Worm (Caenorhabditis elegans): ENCODE measurements around the gene K06A9.2.

K06A9.2 gene

DNA sequence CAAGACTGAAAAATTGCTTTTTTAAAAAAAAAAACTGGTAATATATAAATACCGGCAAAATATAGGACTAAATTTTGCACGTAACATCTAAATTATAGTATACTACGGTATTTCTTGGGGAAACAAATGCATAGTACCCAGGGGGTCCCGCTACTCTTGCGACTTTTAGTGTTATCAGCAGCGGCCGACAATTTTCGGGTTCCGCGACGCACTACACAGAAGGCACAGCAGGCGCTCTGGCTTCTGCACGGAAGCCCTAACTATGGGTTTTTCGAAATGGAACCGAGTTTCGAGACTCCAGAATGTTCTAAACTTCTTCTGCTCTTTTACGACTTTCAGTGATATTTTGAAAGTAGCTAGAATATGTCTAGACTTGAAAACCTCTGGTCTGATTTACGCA, 19.6 kb upstream of the K06A9.2 start:
- TF ChIP-seq snpc-4 (GFP tag; optimal IDR thresholded peaks at IDR 0.05): no peak
- peak in 3 of 4 experiments; percentile 16 to 83 (median 73) for TF ChIP-seq snpc-4 (tag; optimal IDR thresholded peaks at IDR 0.05)
- TF ChIP-seq akir-1 (GFP tag; optimal IDR thresholded peaks at IDR 0.05): no peak
- TF ChIP-seq hmg-1.2 (GFP tag; IDR thresholded peaks at IDR 0.05): peak; percentile 22; the same call in 1 of the 2 replicates
- TF ChIP-seq C06A6.2 (GFP tag; conservative IDR thresholded peaks at IDR 0.05): no peak
- TF ChIP-seq egl-44 (GFP tag; IDR thresholded peaks at IDR 0.05): no peak
- TF ChIP-seq ceh-40 (GFP tag; IDR thresholded peaks at IDR 0.05): no peak
- no peak for TF ChIP-seq F52B5.7 (tag; optimal IDR thresholded peaks at IDR 0.05)
- no peak for TF ChIP-seq mes-4 (tag; optimal IDR thresholded peaks at IDR 0.05)
- TF ChIP-seq lin-26 (GFP tag; IDR thresholded peaks at IDR 0.05): no peak

DNA sequence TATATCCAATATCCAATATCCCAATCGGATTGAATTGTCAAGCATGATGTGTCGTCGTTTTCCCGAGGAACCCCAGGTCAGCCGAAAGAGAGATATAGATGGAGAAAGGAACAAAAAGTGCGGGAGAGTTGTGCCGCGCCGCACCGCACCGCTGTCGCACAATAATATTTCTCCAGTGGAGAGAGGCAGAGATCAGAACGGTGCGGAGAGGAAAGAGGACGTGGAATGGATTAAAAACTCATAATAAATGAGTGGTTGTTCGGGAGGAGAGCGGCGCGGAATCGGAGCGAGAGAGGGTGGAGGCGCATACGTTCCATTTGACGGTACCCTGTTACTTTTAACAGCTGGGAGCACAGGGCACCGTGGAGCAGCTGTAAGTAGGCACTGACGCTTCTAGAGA, 18.6 kb upstream of the K06A9.2 start:
- TF ChIP-seq sea-2 (GFP tag; IDR thresholded peaks at IDR 0.05) (no peak), zfh-2 (GFP tag; conservative IDR thresholded peaks at IDR 0.05) (peak; percentile 53; the same call in 1 of the 2 replicates)

DNA sequence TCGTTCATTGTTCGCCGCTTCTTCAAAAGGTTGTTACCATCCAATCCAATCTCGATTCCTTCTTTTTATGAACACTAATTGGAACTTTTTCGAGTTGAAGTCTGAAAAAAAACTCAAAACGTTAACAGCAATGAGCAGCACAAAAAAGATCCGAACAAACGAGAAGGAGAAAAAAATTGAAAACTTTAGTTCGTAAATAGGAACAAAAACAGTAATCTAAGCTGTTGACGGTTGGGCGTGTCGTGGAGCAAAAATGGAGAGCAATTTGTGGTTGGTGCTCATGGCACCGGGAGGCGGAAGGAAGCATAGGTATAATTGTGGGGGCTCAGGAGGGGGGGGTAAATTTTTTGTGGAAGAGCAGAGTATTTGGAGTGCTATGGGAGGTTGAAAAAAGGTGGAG, 14.8 kb upstream of the K06A9.2 start, which contains the start of gene toca-1:
Gene toca-1 (minus strand): TSS at position 101 of the 400 bp plus-strand sequence.
- TF ChIP-seq nfya-2 (GFP tag; IDR thresholded peaks at IDR 0.05): no peak
- TF ChIP-seq attf-5 (GFP tag; optimal IDR thresholded peaks at IDR 0.05): no peak
- no peak for TF ChIP-seq nhr-120 (GFP tag; IDR thresholded peaks at IDR 0.05)
- no peak for TF ChIP-seq dox-1 (GFP tag; IDR thresholded peaks at IDR 0.05)
- no peak for TF ChIP-seq F49E8.2 (tag; optimal IDR thresholded peaks at IDR 0.05; ENCODE audit: insufficient read depth)
- no peak for TF ChIP-seq mel-28 (tag; optimal IDR thresholded peaks at IDR 0.05; ENCODE audit: borderline replicate concordance)

DNA sequence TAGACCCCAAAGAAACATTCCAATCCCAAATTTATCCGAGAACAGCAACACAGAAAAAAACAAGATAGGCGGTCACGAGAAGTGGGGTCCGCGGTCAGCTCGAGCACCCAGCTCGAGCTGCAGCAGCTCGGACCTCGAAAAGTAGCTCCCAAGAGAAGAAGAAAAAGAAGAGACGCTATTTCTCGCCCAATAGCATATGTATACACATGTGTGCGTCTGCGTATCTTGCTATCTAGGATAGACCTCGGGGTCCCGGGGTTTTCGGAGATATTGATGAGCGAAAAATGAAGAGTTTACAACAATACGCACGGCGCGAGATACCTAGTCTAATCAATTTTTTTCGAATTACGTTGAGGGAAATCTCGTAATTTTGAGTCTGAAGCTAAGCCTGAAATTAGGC, 14.1 kb upstream of the K06A9.2 start:
- TF ChIP-seq cebp-1 (GFP tag; IDR thresholded peaks at IDR 0.05) (no peak), cebp-1 (tag; optimal IDR thresholded peaks at IDR 0.05) (peak; percentile 7), die-1 (tag; optimal IDR thresholded peaks at IDR 0.05) (no peak)

DNA sequence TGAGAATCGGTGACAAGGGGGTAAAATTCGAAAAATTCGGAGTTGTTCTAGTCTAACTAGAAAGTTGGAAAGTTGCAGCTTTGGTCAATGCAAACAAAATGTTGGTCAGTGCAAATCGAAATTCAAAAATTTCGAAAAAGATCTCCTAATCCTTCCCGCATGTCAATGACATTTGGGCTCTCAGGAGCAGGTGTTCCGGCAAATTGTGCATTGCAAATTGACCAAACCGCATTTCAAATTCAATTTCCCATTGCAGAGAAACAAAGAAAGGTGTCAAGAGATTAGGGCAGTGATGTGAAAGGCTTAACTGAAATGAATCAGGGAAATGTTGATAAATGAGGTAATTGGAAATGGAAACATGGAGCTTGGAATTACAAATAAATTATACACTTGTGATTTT, 12.9 kb upstream of the K06A9.2 start:
- TF ChIP-seq efl-1 (GFP tag; optimal IDR thresholded peaks at IDR 0.05) (no peak), nfya-2 (GFP tag; IDR thresholded peaks at IDR 0.05) (no peak), athp-1 (tag; optimal IDR thresholded peaks at IDR 0.05) (no peak), ztf-3 (GFP tag; optimal IDR thresholded peaks at IDR 0.05) (no peak), nfya-1 (tag; optimal IDR thresholded peaks at IDR 0.05; ENCODE audit: borderline replicate concordance, insufficient read depth) (no peak), F10E7.11 (tag; optimal IDR thresholded peaks at IDR 0.05) (no peak), ztf-6 (GFP tag; IDR thresholded peaks at IDR 0.05) (no peak), ceh-58 (GFP tag; IDR thresholded peaks at IDR 0.05) (no peak), lag-1 (GFP tag; IDR thresholded peaks at IDR 0.05) (no peak), mes-4 (tag; optimal IDR thresholded peaks at IDR 0.05) (no peak), bed-1 (GFP tag; IDR thresholded peaks at IDR 0.05) (no peak), ztf-25 (GFP tag; IDR thresholded peaks at IDR 0.05) (no peak), egrh-3 (GFP tag; IDR thresholded peaks at IDR 0.05) (no peak), ccch-3 (GFP tag; optimal IDR thresholded peaks at IDR 0.05) (no peak), ama-1 (optimal IDR thresholded peaks at IDR 0.05) (no peak), ama-1 (GFP tag; optimal IDR thresholded peaks at IDR 0.05) (no peak), F57A8.1 (GFP tag; optimal IDR thresholded peaks at IDR 0.05) (no peak), nhr-27 (tag; optimal IDR thresholded peaks at IDR 0.05) (no peak), dox-1 (GFP tag; IDR thresholded peaks at IDR 0.05) (no peak), let-607 (tag; optimal IDR thresholded peaks at IDR 0.05) (no peak)

Data from whole organism, young adult.